Worm (Caenorhabditis elegans): ENCODE measurements around the gene ZK262.8.

- TF ChIP-seq pes-1 (GFP tag; IDR thresholded peaks at IDR 0.05) (no peak), ama-1 (optimal IDR thresholded peaks at IDR 0.05) (no peak), sea-1 (GFP tag; conservative IDR thresholded peaks at IDR 0.05) (no peak), hnd-1 (tag; optimal IDR thresholded peaks at IDR 0.05) (no peak)
Observed at ce11 chrV:18480231-18480630, 42.0 kb downstream of the ZK262.8 start, which contains the start of gene srh-178.
